Worm (Caenorhabditis elegans): ENCODE data around the gene C49F5.3.

DNA sequence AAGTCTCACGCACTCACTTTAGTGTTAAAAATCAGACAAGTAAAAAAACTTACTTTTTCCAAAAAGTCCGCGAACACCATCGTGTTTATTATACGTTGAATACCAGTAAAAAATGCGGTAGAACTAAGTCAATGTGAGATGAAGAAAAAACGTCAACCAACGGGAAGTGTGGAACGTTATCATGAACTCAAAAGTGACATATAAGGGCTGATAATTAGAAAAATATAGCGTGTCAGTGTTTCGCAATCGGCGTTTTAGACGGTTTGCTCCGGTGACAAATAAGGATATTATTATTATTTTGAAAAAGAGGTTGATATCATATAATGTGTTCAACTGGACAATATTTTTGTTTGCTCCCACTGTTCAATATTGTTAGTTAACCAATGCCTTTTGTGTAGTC is 21.5 kb upstream of the C49F5.3 start:
- TF ChIP-seq med-1 (GFP tag; optimal IDR thresholded peaks at IDR 0.05; ENCODE audit: insufficient read depth) (no peak), cog-1 (tag; optimal IDR thresholded peaks at IDR 0.05) (no peak), T22C8.4 (GFP tag; IDR thresholded peaks at IDR 0.05) (no peak), ref-1 (GFP tag; conservative IDR thresholded peaks at IDR 0.05) (no peak), ztf-29 (GFP tag; IDR thresholded peaks at IDR 0.05) (no peak)
